Fruit fly (Drosophila melanogaster) S2 (cell line): Measurements from ENCODE around the gene CG17919.

Experiments
- CG8478 ChIP-seq: fragments of >200 bp; optimal IDR thresholded peaks from 2 replicates; lab custom pipeline; 2018
- CTCF ChIP-seq, 2 experiments: fragments of >200 bp; optimal IDR thresholded peaks; 2 replicates each; lab custom pipeline; 2018

DNA sequence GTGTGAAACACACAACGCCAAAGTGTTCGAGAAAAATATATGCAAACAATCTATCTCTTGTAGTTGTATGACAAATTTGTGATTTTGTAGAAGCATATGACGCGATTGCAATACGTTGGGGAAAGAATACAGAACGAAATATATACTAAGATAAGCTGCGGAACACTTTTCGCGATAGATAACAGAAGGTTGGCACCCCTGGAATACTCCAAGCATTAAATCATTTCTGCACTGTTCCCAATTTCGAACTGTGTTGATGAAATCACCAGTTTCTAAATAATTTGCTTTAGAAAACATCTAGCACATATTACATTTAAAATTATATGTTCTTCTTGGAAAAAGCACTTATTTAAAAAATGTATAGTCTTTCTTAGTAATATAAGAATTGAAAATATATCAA is 10.6 kb downstream of the CG17919 start:
- TF ChIP-seq CG8478 (lab: Kevin White, UChicago) (no peak), CTCF (optimal IDR thresholded peaks at IDR 0.05; lab: Kevin White, UChicago) (no peak)
